Worm (Caenorhabditis elegans): ENCODE results near the gene srh-250.

Gene srh-250

ce11 chrII:3869601-3870000 lies 8.8 kb upstream of the srh-250 start, which contains the start of gene oac-10:
Gene oac-10 (plus strand): TSS chrII:3869901.
- TF ChIP-seq lin-40 (tag; optimal IDR thresholded peaks at IDR 0.05) (no peak), madf-8 (GFP tag; conservative IDR thresholded peaks at IDR 0.05) (no peak), mcd-1 (GFP tag; IDR thresholded peaks at IDR 0.05) (no peak), B0019.2 (GFP tag; conservative IDR thresholded peaks at IDR 0.05) (no peak), K12H6.12 (tag; optimal IDR thresholded peaks at IDR 0.05) (no peak), F52B5.7 (tag; optimal IDR thresholded peaks at IDR 0.05) (no peak), ama-1 (optimal IDR thresholded peaks at IDR 0.05) (no peak), ama-1 (GFP tag; optimal IDR thresholded peaks at IDR 0.05) (no peak), nfya-1 (tag; optimal IDR thresholded peaks at IDR 0.05; ENCODE audit: borderline replicate concordance, insufficient read depth) (no peak), sea-2 (GFP tag; IDR thresholded peaks at IDR 0.05) (no peak), nhr-120 (GFP tag; IDR thresholded peaks at IDR 0.05) (no peak), fkh-3 (tag; optimal IDR thresholded peaks at IDR 0.05) (no peak), tlf-1 (GFP tag; optimal IDR thresholded peaks at IDR 0.05) (no peak), tbp1 (GFP tag; optimal IDR thresholded peaks at IDR 0.05) (no peak), akir-1 (GFP tag; optimal IDR thresholded peaks at IDR 0.05) (no peak), dpl-1 (GFP tag; optimal IDR thresholded peaks at IDR 0.05) (no peak), lin-26 (GFP tag; IDR thresholded peaks at IDR 0.05) (no peak), dpff-1 (tag; optimal IDR thresholded peaks at IDR 0.05) (no peak)

ce11 chrII:3877127-3877526 lies 1.3 kb upstream of the srh-250 start, which contains the start of gene nep-3:
Gene nep-3 (minus strand): TSS chrII:3877227.
- no peak for TF ChIP-seq attf-5 (GFP tag; optimal IDR thresholded peaks at IDR 0.05)

ce11 chrII:3877874-3878273 lies 556 bp upstream of the srh-250 start, which contains the start of gene sdz-7:
Gene sdz-7 (minus strand): TSS chrII:3877974.
- TF ChIP-seq ztf-3 (GFP tag; optimal IDR thresholded peaks at IDR 0.05), result no peak
- no peak for TF ChIP-seq sptf-2 (GFP tag; optimal IDR thresholded peaks at IDR 0.05)

ce11 chrII:3879945-3880344 lies 1.5 kb downstream of the srh-250 start, which contains the start of gene nhr-166:
Gene nhr-166 (plus strand): TSS chrII:3880245.
- no peak for TF ChIP-seq C17E4.6 (GFP tag; IDR thresholded peaks at IDR 0.05)
- TF ChIP-seq bed-2 (GFP tag; IDR thresholded peaks at IDR 0.05), result no peak
- TF ChIP-seq cebp-2 (GFP tag; IDR thresholded peaks at IDR 0.05), result no peak
- no peak for TF ChIP-seq nfya-1 (tag; optimal IDR thresholded peaks at IDR 0.05; ENCODE audit: borderline replicate concordance, insufficient read depth)
- no peak for TF ChIP-seq attf-5 (GFP tag; optimal IDR thresholded peaks at IDR 0.05)
- TF ChIP-seq unc-62 (GFP tag; optimal IDR thresholded peaks at IDR 0.05), result no peak
- no peak for TF ChIP-seq cebp-1 (GFP tag; IDR thresholded peaks at IDR 0.05)
- TF ChIP-seq cebp-1 (tag; optimal IDR thresholded peaks at IDR 0.05), result no peak
- TF ChIP-seq xnd-1 (tag; optimal IDR thresholded peaks at IDR 0.05), result no peak
- no peak for TF ChIP-seq B0035.1 (tag; optimal IDR thresholded peaks at IDR 0.05)

- TF ChIP-seq nhr-120 (GFP tag; IDR thresholded peaks at IDR 0.05), result no peak
- TF ChIP-seq Y53G8AR.9 (GFP tag; conservative IDR thresholded peaks at IDR 0.05), result no peak
- no peak for TF ChIP-seq nfya-2 (GFP tag; IDR thresholded peaks at IDR 0.05)
- no peak for TF ChIP-seq egl-44 (GFP tag; IDR thresholded peaks at IDR 0.05)
- TF ChIP-seq hrde-1 (tag; optimal IDR thresholded peaks at IDR 0.05; ENCODE audit: borderline replicate concordance), result no peak
- TF ChIP-seq F57A8.1 (GFP tag; optimal IDR thresholded peaks at IDR 0.05), result no peak
- TF ChIP-seq Y79H2A.3 (GFP tag; conservative IDR thresholded peaks at IDR 0.05), result no peak
- TF ChIP-seq madf-8 (GFP tag; conservative IDR thresholded peaks at IDR 0.05), result no peak
- no peak for TF ChIP-seq lin-35 (GFP tag; optimal IDR thresholded peaks at IDR 0.05)
- no peak for TF ChIP-seq dpl-1 (GFP tag; optimal IDR thresholded peaks at IDR 0.05)
- TF ChIP-seq F23B12.7 (tag; optimal IDR thresholded peaks at IDR 0.05; ENCODE audit: insufficient read depth), result no peak
- TF ChIP-seq ztf-26 (tag; optimal IDR thresholded peaks at IDR 0.05), result no peak
- TF ChIP-seq ztf-28 (GFP tag; IDR thresholded peaks at IDR 0.05), result no peak
- no peak for TF ChIP-seq lsl-1 (GFP tag; optimal IDR thresholded peaks at IDR 0.05)
Observed at ce11 chrII:3891124-3891523, 12.7 kb downstream of the srh-250 start, which contains the start of gene F53C3.8. Gene F53C3.8 (plus strand): TSS chrII:3891424.
